Fruit fly (Drosophila melanogaster) whole organism, embryonic: ENCODE measurements around the gene piwi.

ENCODE experiments used
- Blimp-1 ChIP-seq: fragments of 200-800 bp; sonication (Bioruptor generic); optimal IDR thresholded peaks from 3 replicates; lab custom pipeline; 2018; ENCODE audit warnings: missing biosample characterization, missing genetic modification characterization, mild to moderate bottlenecking, moderate library complexity, missing genetic modification reagents
- CG10959 ChIP-seq: fragments of 200-800 bp; sonication (Bioruptor generic); IDR thresholded peaks from 2 replicates; pipeline ENCODE4 v1.3.6; 2022; ENCODE audit warnings: missing biosample characterization, missing genetic modification characterization
- CG13424 ChIP-seq: fragments of 200-800 bp; sonication (Bioruptor generic); optimal IDR thresholded peaks from 2 replicates; lab custom pipeline; 2019; ENCODE audit warnings: missing biosample characterization, mild to moderate bottlenecking, missing genetic modification characterization, moderate library complexity
- CG14441 ChIP-seq: fragments of 200-800 bp; sonication (Bioruptor generic); IDR thresholded peaks from 2 replicates; pipeline ENCODE4 v1.3.6; 2022; ENCODE audit warnings: missing biosample characterization, missing genetic modification characterization
- CG4328 ChIP-seq: fragments of 200-800 bp; sonication (Bioruptor generic); optimal IDR thresholded peaks from 3 replicates; lab custom pipeline; 2017; ENCODE audit warnings: missing biosample characterization, missing genetic modification reagents, missing genetic modification characterization
- CG9932 ChIP-seq: fragments of 200-800 bp; sonication (Bioruptor generic); IDR thresholded peaks from 2 replicates; pipeline ENCODE4 v1.3.6; 2022; ENCODE audit warnings: missing biosample characterization, missing genetic modification characterization
- Hr78 ChIP-seq, 2 experiments: fragments of 200-800 bp in 1 of 2; fragments of >200 bp in 1 of 2; sonication (Bioruptor generic) in 1 of 2; optimal IDR thresholded peaks; 2 replicates each; lab custom pipeline; 2017 to 2019; ENCODE audit warnings: missing biosample characterization in 2 of 2, missing genetic modification characterization in 2 of 2, mild to moderate bottlenecking in 1 of 2, moderate library complexity in 1 of 2
- Hsf ChIP-seq: fragments of 200-800 bp; sonication (Bioruptor generic); optimal IDR thresholded peaks from 3 replicates; lab custom pipeline; 2016; ENCODE audit warnings: missing biosample characterization, missing genetic modification characterization
- Meics ChIP-seq: fragments of 200-800 bp; sonication (Bioruptor generic); optimal IDR thresholded peaks from 2 replicates; lab custom pipeline; 2017; ENCODE audit warnings: missing biosample characterization, mild to moderate bottlenecking, missing genetic modification characterization
- Ptx1 ChIP-seq: fragments of 200-800 bp; sonication (Bioruptor generic); IDR thresholded peaks from 2 replicates; pipeline ENCODE4 v1.3.6; 2022; ENCODE audit warnings: missing biosample characterization, missing genetic modification characterization
- Side ChIP-seq: fragments of 200-800 bp; sonication (Bioruptor generic); optimal IDR thresholded peaks from 2 replicates; lab custom pipeline; 2016; ENCODE audit warnings: missing biosample characterization, missing genetic modification characterization
- Spps ChIP-seq: fragments of 200-800 bp; sonication (Bioruptor generic); optimal IDR thresholded peaks from 2 replicates; lab custom pipeline; 2018; ENCODE audit warnings: missing biosample characterization, mild to moderate bottlenecking, missing genetic modification characterization
- ab ChIP-seq: fragments of 200-800 bp; sonication (Bioruptor generic); optimal IDR thresholded peaks from 2 replicates; lab custom pipeline; 2016; ENCODE audit warnings: missing biosample characterization, missing genetic modification characterization
- inv ChIP-seq: fragments of 200-800 bp; sonication (Bioruptor generic); IDR thresholded peaks from 2 replicates; pipeline ENCODE4 v1.3.6; 2022; ENCODE audit warnings: missing biosample characterization, missing genetic modification characterization; ENCODE audit not compliant: partially characterized antibody

- TF ChIP-seq CG14441 (GFP tag; lab: Robert Waterston, UW) (no peak), CG9932 (GFP tag; lab: Robert Waterston, UW) (no peak), Blimp-1 (no peak), inv (GFP tag; lab: Robert Waterston, UW) (no peak), Ptx1 (GFP tag; lab: Robert Waterston, UW) (no peak), CG10959 (GFP tag; lab: Robert Waterston, UW) (no peak), Spps (tag; lab: Kevin White, UChicago) (no peak), Meics (GFP tag; lab: Kevin White, UChicago) (no peak), Hr78 (GFP tag; optimal IDR thresholded peaks at IDR 0.05; lab: Kevin White, UChicago) (no peak), Side (no peak), ab (GFP tag; lab: Kevin White, UChicago) (no peak), CG13424 (tag; lab: Kevin White, UChicago) (no peak), Hsf (no peak), CG4328 (GFP tag; lab: Kevin White, UChicago) (no peak)
These were observed 45.2 kb upstream of the piwi start for dm6 chr2L:11032285-11032970.
